Fruit fly (Drosophila melanogaster) whole organism, embryonic: ENCODE results near the gene cold.

Source experiments
- Abd-B ChIP-seq: fragments of 200-800 bp; sonication (Bioruptor generic); optimal IDR thresholded peaks from 2 replicates; lab custom pipeline; 2018; ENCODE audit warnings: missing biosample characterization, mild to moderate bottlenecking, missing genetic modification characterization, moderate library complexity
- Atf6 ChIP-seq: fragments of 200-800 bp; sonication (Bioruptor generic); IDR thresholded peaks from 2 replicates; pipeline ENCODE4 v1.3.6; 2022; ENCODE audit warnings: missing biosample characterization, missing genetic modification characterization
- CG10147 ChIP-seq: fragments of 200-800 bp; sonication (Bioruptor generic); optimal IDR thresholded peaks from 2 replicates; lab custom pipeline; 2019; ENCODE audit warnings: missing biosample characterization, mild to moderate bottlenecking, missing genetic modification characterization, moderate library complexity
- CG11247 ChIP-seq: fragments of 200-800 bp; sonication (Bioruptor generic); IDR thresholded peaks from 2 replicates; pipeline ENCODE4 v1.3.6; 2022; ENCODE audit warnings: missing biosample characterization, missing genetic modification characterization
- CG12942 ChIP-seq: fragments of 200-800 bp; sonication (Bioruptor generic); optimal IDR thresholded peaks from 3 replicates; lab custom pipeline; 2016; ENCODE audit warnings: missing biosample characterization, missing genetic modification characterization
- CG13424 ChIP-seq: fragments of 200-800 bp; sonication (Bioruptor generic); optimal IDR thresholded peaks from 2 replicates; lab custom pipeline; 2019; ENCODE audit warnings: missing biosample characterization, mild to moderate bottlenecking, missing genetic modification characterization, moderate library complexity
- CG1603 ChIP-seq: fragments of 200-800 bp; sonication (Bioruptor generic); optimal IDR thresholded peaks from 2 replicates; lab custom pipeline; 2019; ENCODE audit warnings: missing biosample characterization, mild to moderate bottlenecking, missing genetic modification characterization, moderate library complexity
- CG16813 ChIP-seq: fragments of 200-800 bp; sonication (Bioruptor generic); IDR thresholded peaks from 3 replicates; pipeline ENCODE4 v1.3.6; 2022; ENCODE audit warnings: missing biosample characterization, missing genetic modification characterization; ENCODE audit not compliant: partially characterized antibody
- CG17361 ChIP-seq: fragments of 200-800 bp; sonication (Bioruptor generic); IDR thresholded peaks from 3 replicates; pipeline ENCODE4 v1.3.6; 2022; ENCODE audit warnings: missing biosample characterization, missing genetic modification characterization
- CG1832 ChIP-seq: fragments of 200-800 bp; sonication (Bioruptor generic); optimal IDR thresholded peaks from 2 replicates; lab custom pipeline; 2017; ENCODE audit warnings: missing biosample characterization, mild to moderate bottlenecking, missing genetic modification characterization, inconsistent platforms
- CG31365 ChIP-seq: fragments of 200-800 bp; sonication (Bioruptor generic); optimal IDR thresholded peaks from 2 replicates; lab custom pipeline; 2018; ENCODE audit warnings: missing biosample characterization, mild to moderate bottlenecking, missing genetic modification characterization
- CG7372 ChIP-seq: fragments of 200-800 bp; sonication (Bioruptor generic); IDR thresholded peaks from 2 replicates; pipeline ENCODE4 v1.3.6; 2022; ENCODE audit warnings: missing biosample characterization, missing genetic modification characterization
- CHES-1-like ChIP-seq: fragments of 200-800 bp; sonication (Bioruptor generic); optimal IDR thresholded peaks from 2 replicates; lab custom pipeline; 2016; ENCODE audit warnings: missing biosample characterization, missing genetic modification characterization
- CkIIα-i1 ChIP-seq: fragments of 200-800 bp; sonication (Bioruptor generic); IDR thresholded peaks from 2 replicates; pipeline ENCODE4 v1.3.6; 2022; ENCODE audit warnings: missing biosample characterization, missing genetic modification characterization
- Dbx ChIP-seq: fragments of 200-800 bp; sonication (Bioruptor generic); IDR thresholded peaks from 3 replicates; pipeline ENCODE4 v1.3.6; 2022; ENCODE audit warnings: missing biosample characterization, missing genetic modification characterization
- Deaf1 ChIP-seq: fragments of 200-800 bp; optimal IDR thresholded peaks from 3 replicates; lab custom pipeline; 2019; ENCODE audit warnings: missing biosample characterization, mild to moderate bottlenecking, missing genetic modification characterization, moderate library complexity
- Dip2 ChIP-seq: fragments of 200-800 bp; sonication (Bioruptor generic); IDR thresholded peaks from 2 replicates; pipeline ENCODE4 v1.3.6; 2022; ENCODE audit warnings: missing biosample characterization, missing genetic modification characterization
- ERR ChIP-seq: fragments of 200-800 bp; sonication (Bioruptor generic); optimal IDR thresholded peaks from 2 replicates; lab custom pipeline; 2016; ENCODE audit warnings: missing biosample characterization, missing genetic modification characterization
- Ets97D ChIP-seq: fragments of 200-800 bp; sonication (Bioruptor generic); optimal IDR thresholded peaks from 3 replicates; lab custom pipeline; 2016; ENCODE audit warnings: missing biosample characterization, missing genetic modification characterization
- Hey ChIP-seq: fragments of 200-800 bp; sonication (Bioruptor generic); optimal IDR thresholded peaks from 3 replicates; lab custom pipeline; 2018; ENCODE audit warnings: missing biosample characterization, mild to moderate bottlenecking, missing genetic modification characterization
- Kr ChIP-seq: fragments of 200-800 bp; sonication (Bioruptor generic); optimal IDR thresholded peaks from 2 replicates; lab custom pipeline; 2017; ENCODE audit warnings: missing biosample characterization, mild to moderate bottlenecking, missing genetic modification characterization
- MBD-R2 ChIP-seq: fragments of 200-800 bp; sonication (Bioruptor generic); IDR thresholded peaks from 2 replicates; pipeline ENCODE4 v1.3.6; 2022; ENCODE audit warnings: missing biosample characterization, missing genetic modification characterization
- MESR4 ChIP-seq: fragments of 200-800 bp; sonication (Bioruptor generic); optimal IDR thresholded peaks from 2 replicates; lab custom pipeline; 2018; ENCODE audit warnings: missing biosample characterization, mild to moderate bottlenecking, missing genetic modification characterization, moderate library complexity
- Med ChIP-seq: fragments of 200-800 bp; sonication (Bioruptor generic); peaks from one replicate; lab custom pipeline; 2016; ENCODE audit warnings: missing biosample characterization, missing genetic modification characterization, mild to moderate bottlenecking, inconsistent platforms, moderate library complexity
- Mes4 ChIP-seq: fragments of 200-800 bp; sonication (Bioruptor generic); optimal IDR thresholded peaks from 2 replicates; lab custom pipeline; 2016; ENCODE audit warnings: missing biosample characterization, missing genetic modification characterization
- Nf-YA ChIP-seq: fragments of 200-800 bp; sonication (Bioruptor generic); IDR thresholded peaks from 2 replicates; pipeline ENCODE4 v1.3.6; 2022; ENCODE audit warnings: missing biosample characterization, missing genetic modification characterization
- Pdp1 ChIP-seq, 2 experiments: fragments of 200-800 bp; sonication (Bioruptor generic); optimal IDR thresholded peaks; 3 replicates each; lab custom pipeline; 2016; ENCODE audit warnings: missing biosample characterization in 2 of 2, missing genetic modification characterization in 2 of 2, mild to moderate bottlenecking in 1 of 2, moderate library complexity in 1 of 2
- Sry-δ ChIP-seq: fragments of 200-800 bp; sonication (Bioruptor generic); optimal IDR thresholded peaks from 2 replicates; lab custom pipeline; 2016; ENCODE audit warnings: missing biosample characterization, missing genetic modification characterization
- Trl ChIP-seq, 3 experiments: fragments of >200 bp in 2 of 3; fragments of 200-800 bp in 1 of 3; sonication (Bioruptor generic) in 1 of 3; optimal IDR thresholded peaks; 2 replicates in 1 of 3; 3 replicates in 2 of 3; lab custom pipeline; 2016 to 2017; ENCODE audit warnings: missing biosample characterization in 1 of 3, missing genetic modification characterization in 1 of 3
- Xbp1 ChIP-seq: fragments of 200-800 bp; sonication (Bioruptor generic); optimal IDR thresholded peaks from 3 replicates; lab custom pipeline; 2016; ENCODE audit warnings: missing biosample characterization, mild to moderate bottlenecking, missing genetic modification characterization
- abd-A ChIP-seq: fragments of 200-800 bp; sonication (Bioruptor generic); optimal IDR thresholded peaks from 3 replicates; lab custom pipeline; 2019; ENCODE audit warnings: missing biosample characterization, mild to moderate bottlenecking, missing genetic modification characterization, moderate library complexity
- br ChIP-seq: fragments of >200 bp; optimal IDR thresholded peaks from 2 replicates; lab custom pipeline; 2017
- cato ChIP-seq: fragments of 200-800 bp; sonication (Bioruptor generic); optimal IDR thresholded peaks from 2 replicates; lab custom pipeline; 2016; ENCODE audit warnings: missing biosample characterization, missing genetic modification characterization, borderline replicate concordance
- cg ChIP-seq: fragments of 200-800 bp; sonication (Bioruptor generic); optimal IDR thresholded peaks from 3 replicates; lab custom pipeline; 2019; ENCODE audit warnings: missing biosample characterization, mild to moderate bottlenecking, missing genetic modification characterization, moderate library complexity
- chn ChIP-seq: fragments of 200-800 bp; sonication (Bioruptor generic); optimal IDR thresholded peaks from 2 replicates; lab custom pipeline; 2016; ENCODE audit warnings: missing biosample characterization, missing genetic modification characterization
- crol ChIP-seq: fragments of 200-800 bp; sonication (Bioruptor generic); IDR thresholded peaks from 2 replicates; pipeline ENCODE4 v1.3.6; 2022; ENCODE audit warnings: missing biosample characterization, missing genetic modification characterization
- cwo ChIP-seq: fragments of 200-800 bp; sonication (Bioruptor generic); optimal IDR thresholded peaks from 3 replicates; lab custom pipeline; 2017; ENCODE audit warnings: missing biosample characterization, missing genetic modification characterization, mild to moderate bottlenecking, moderate library complexity, missing genetic modification reagents
- dmrt11E ChIP-seq: fragments of 200-800 bp; sonication (Bioruptor generic); optimal IDR thresholded peaks from 3 replicates; lab custom pipeline; 2018; ENCODE audit warnings: missing biosample characterization, mild to moderate bottlenecking, missing genetic modification characterization, moderate library complexity
- esg ChIP-seq: fragments of 200-800 bp; sonication (Bioruptor generic); conservative IDR thresholded peaks from 2 replicates; pipeline ENCODE4 v1.3.6; 2022; ENCODE audit warnings: missing biosample characterization, missing genetic modification characterization
- exex ChIP-seq: fragments of 200-800 bp; sonication (Bioruptor generic); optimal IDR thresholded peaks from 4 replicates; lab custom pipeline; 2018; ENCODE audit warnings: missing biosample characterization, mild to moderate bottlenecking, missing genetic modification characterization, moderate library complexity
- jigr1 ChIP-seq: fragments of 200-800 bp; sonication (Bioruptor generic); IDR thresholded peaks from 3 replicates; pipeline ENCODE4 v1.3.6; 2022; ENCODE audit warnings: missing biosample characterization, missing genetic modification characterization
- jumu ChIP-seq: fragments of 200-800 bp; sonication (Bioruptor generic); optimal IDR thresholded peaks from 3 replicates; lab custom pipeline; 2016; ENCODE audit warnings: missing biosample characterization, missing genetic modification characterization
- kni ChIP-seq: fragments of 200-800 bp; sonication (Bioruptor generic); optimal IDR thresholded peaks from 3 replicates; lab custom pipeline; 2017; ENCODE audit warnings: mild to moderate bottlenecking, missing biosample characterization, missing genetic modification reagents, missing genetic modification characterization
- odd ChIP-seq: fragments of 200-800 bp; sonication (Bioruptor generic); optimal IDR thresholded peaks from 2 replicates; lab custom pipeline; 2017; ENCODE audit warnings: missing biosample characterization, mild to moderate bottlenecking, missing genetic modification characterization
- rib ChIP-seq: fragments of 200-800 bp; sonication (Bioruptor generic); IDR thresholded peaks from 2 replicates; pipeline ENCODE4 v1.3.6; 2022; ENCODE audit warnings: missing biosample characterization, missing genetic modification characterization
- twi ChIP-seq: fragments of 200-800 bp; optimal IDR thresholded peaks from 2 replicates; lab custom pipeline; 2019; ENCODE audit warnings: missing biosample characterization, mild to moderate bottlenecking, missing genetic modification characterization, moderate library complexity
- vvl ChIP-seq: fragments of 200-800 bp; sonication (Bioruptor generic); IDR thresholded peaks from 2 replicates; pipeline ENCODE4 v1.3.6; 2022; ENCODE audit warnings: missing biosample characterization, missing genetic modification characterization
- wek ChIP-seq: fragments of 200-800 bp; sonication (Bioruptor generic); optimal IDR thresholded peaks from 3 replicates; lab custom pipeline; 2018; ENCODE audit warnings: missing biosample characterization, mild to moderate bottlenecking, missing genetic modification characterization, moderate library complexity
- yki ChIP-seq: fragments of >200 bp; optimal IDR thresholded peaks from 3 replicates; lab custom pipeline; 2018
- zfh2 ChIP-seq: fragments of 200-800 bp; sonication (Bioruptor generic); optimal IDR thresholded peaks from 2 replicates; lab custom pipeline; 2016; ENCODE audit warnings: missing biosample characterization, missing genetic modification characterization

The cold gene

DNA sequence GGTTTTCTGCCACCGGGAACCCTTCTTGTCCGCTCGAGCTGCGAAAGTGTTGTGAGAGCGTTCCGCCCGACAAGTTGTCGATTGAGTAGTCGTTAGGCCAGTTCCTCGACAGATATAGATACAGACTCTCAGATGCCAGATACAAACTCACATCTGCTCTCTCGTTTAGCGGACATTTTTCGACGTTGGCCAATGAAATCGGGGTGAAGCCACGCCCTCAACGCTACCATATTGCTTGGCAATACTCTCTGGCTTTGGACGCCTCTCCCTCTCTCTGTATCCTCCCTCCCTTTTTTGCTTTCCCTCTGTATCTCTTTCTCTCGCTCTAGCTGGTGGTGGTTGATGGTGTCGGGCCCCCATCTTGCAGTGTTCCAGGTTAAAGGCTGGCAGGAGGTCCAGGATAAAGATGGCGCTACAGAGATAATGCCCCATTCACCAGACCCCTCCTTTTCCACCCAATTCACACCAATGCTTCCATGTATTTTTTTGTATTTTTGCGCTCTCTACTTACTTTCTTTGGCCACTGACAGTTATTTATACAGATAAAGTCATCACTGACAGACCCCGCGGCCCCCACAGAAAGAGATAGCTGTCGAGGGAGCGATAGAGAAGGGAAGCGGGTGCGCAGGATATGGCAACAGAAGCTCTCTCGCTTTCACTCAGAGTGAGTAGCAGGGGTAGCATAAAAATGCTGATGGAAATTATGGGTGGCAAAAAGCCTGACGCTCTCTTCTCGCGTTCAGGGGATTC is 20.7 kb downstream of the cold start, which contains the start of gene Gsc (continued):
- TF ChIP-seq wek (GFP tag; lab: Kevin White, UChicago) (no peak), cato (GFP tag; lab: Kevin White, UChicago) (no peak), exex (tag; lab: Kevin White, UChicago) (no peak), CG1603 (tag; lab: Kevin White, UChicago) (no peak), CG10147 (GFP tag; lab: Kevin White, UChicago) (no peak), Kr (GFP tag; lab: Kevin White, UChicago) (no peak), ERR (GFP tag; lab: Kevin White, UChicago) (no peak), vvl (GFP tag; lab: Robert Waterston, UW) (no peak), CG12942 (no peak), CG31365 (tag; lab: Kevin White, UChicago) (no peak), rib (GFP tag; lab: Robert Waterston, UW) (no peak), esg (GFP tag; lab: Robert Waterston, UW) (no peak), dmrt11E (tag; lab: Kevin White, UChicago) (no peak), yki (lab: Kevin White, UChicago) (peak; percentile 63), cg (GFP tag; lab: Kevin White, UChicago) (no peak), zfh2 (GFP tag; lab: Kevin White, UChicago) (no peak), Mes4 (GFP tag; lab: Kevin White, UChicago) (no peak), Xbp1 (GFP tag; lab: Kevin White, UChicago) (no peak), Pdp1 (GFP tag; optimal IDR thresholded peaks at IDR 0.05; lab: Kevin White, UChicago) (no peak), Med (GFP tag; lab: Kevin White, UChicago) (no peak), jumu (GFP tag; lab: Kevin White, UChicago) (no peak), MBD-R2 (GFP tag; lab: Robert Waterston, UW) (no peak), Trl (optimal IDR thresholded peaks at IDR 0.05; lab: Kevin White, UChicago) (peak; percentile 78 to 97), Trl (GFP tag; optimal IDR thresholded peaks at IDR 0.05; lab: Kevin White, UChicago) (no peak), CHES-1-like (GFP tag; lab: Kevin White, UChicago) (no peak), kni (peak; percentile 48), Hey (tag; lab: Kevin White, UChicago) (no peak), Ets97D (GFP tag; lab: Kevin White, UChicago) (no peak), Dbx (GFP tag; lab: Robert Waterston, UW) (no peak), chn (no peak), odd (no peak), CG16813 (no peak), jigr1 (GFP tag; lab: Robert Waterston, UW) (no peak), Sry-δ (GFP tag; lab: Kevin White, UChicago) (no peak), CG13424 (no peak), CkIIα-i1 (GFP tag; lab: Robert Waterston, UW) (no peak), Atf6 (no peak), CG1832 (GFP tag; lab: Kevin White, UChicago) (peak; percentile 93), Dip2 (GFP tag; lab: Robert Waterston, UW) (no peak), Nf-YA (GFP tag; lab: Robert Waterston, UW) (peak; percentile 70), crol (GFP tag; lab: Robert Waterston, UW) (peak; percentile 24), twi (peak; percentile 34), abd-A (tag; lab: Kevin White, UChicago) (no peak), br (lab: Kevin White, UChicago) (no peak), MESR4 (no peak), CG7372 (GFP tag; lab: Robert Waterston, UW) (no peak), CG17361 (GFP tag; lab: Robert Waterston, UW) (no peak), cwo (no peak), CG11247 (GFP tag; lab: Robert Waterston, UW) (no peak), Deaf1 (tag; lab: Kevin White, UChicago) (no peak), Abd-B (no peak)
